Worm (Caenorhabditis elegans) whole organism, midembryonic: ENCODE data around the gene sma-6.

ENCODE experiments used
- T22C8.4 ChIP-seq: fragments of 200-800 bp; sonication (Bioruptor generic); IDR thresholded peaks from 2 replicates; pipeline ENCODE4 v1.3.6; 2022; ENCODE audit warnings: missing genetic modification characterization, missing compliant biosample characterization
- cog-1 ChIP-seq: sonication (generic microtip); optimal IDR thresholded peaks from 2 replicates; lab custom pipeline; 2016; ENCODE audit warnings: missing genetic modification characterization, missing compliant biosample characterization
- flt-1 ChIP-seq: fragments of 200-800 bp; sonication (Bioruptor generic); IDR thresholded peaks from 2 replicates; pipeline ENCODE4 v1.3.6; 2022; ENCODE audit warnings: missing genetic modification characterization, missing compliant biosample characterization
- klf-2 ChIP-seq: fragments of 200-800 bp; sonication (Bioruptor generic); conservative IDR thresholded peaks from 2 replicates; pipeline ENCODE4 v1.3.6; 2022; ENCODE audit warnings: missing genetic modification reagents, missing genetic modification characterization, missing compliant biosample characterization
- med-1 ChIP-seq: sonication (generic microtip); optimal IDR thresholded peaks from 2 replicates; lab custom pipeline; 2017; ENCODE audit warnings: missing genetic modification characterization, mild to moderate bottlenecking, missing compliant biosample characterization, antibody characterized with exemption, missing genetic modification reagents; ENCODE audit not compliant: insufficient read depth
- ref-1 ChIP-seq: fragments of 200-800 bp; sonication (Bioruptor generic); conservative IDR thresholded peaks from 2 replicates; pipeline ENCODE4 v1.3.6; 2022; ENCODE audit warnings: missing genetic modification reagents, missing genetic modification characterization, missing compliant biosample characterization
- tab-1 ChIP-seq: fragments of 200-800 bp; sonication (Bioruptor generic); IDR thresholded peaks from 2 replicates; pipeline ENCODE4 v1.3.6; 2022; ENCODE audit warnings: missing genetic modification characterization, missing compliant biosample characterization
- ztf-23 ChIP-seq: fragments of 200-800 bp; sonication (Bioruptor generic); IDR thresholded peaks from 2 replicates; pipeline ENCODE4 v1.3.6; 2022; ENCODE audit warnings: missing genetic modification reagents, missing genetic modification characterization, missing compliant biosample characterization
- ztf-29 ChIP-seq: fragments of 200-800 bp; sonication (Bioruptor generic); IDR thresholded peaks from 2 replicates; pipeline ENCODE4 v1.3.6; 2022; ENCODE audit warnings: missing genetic modification reagents, missing genetic modification characterization, missing compliant biosample characterization

Gene sma-6

DNA sequence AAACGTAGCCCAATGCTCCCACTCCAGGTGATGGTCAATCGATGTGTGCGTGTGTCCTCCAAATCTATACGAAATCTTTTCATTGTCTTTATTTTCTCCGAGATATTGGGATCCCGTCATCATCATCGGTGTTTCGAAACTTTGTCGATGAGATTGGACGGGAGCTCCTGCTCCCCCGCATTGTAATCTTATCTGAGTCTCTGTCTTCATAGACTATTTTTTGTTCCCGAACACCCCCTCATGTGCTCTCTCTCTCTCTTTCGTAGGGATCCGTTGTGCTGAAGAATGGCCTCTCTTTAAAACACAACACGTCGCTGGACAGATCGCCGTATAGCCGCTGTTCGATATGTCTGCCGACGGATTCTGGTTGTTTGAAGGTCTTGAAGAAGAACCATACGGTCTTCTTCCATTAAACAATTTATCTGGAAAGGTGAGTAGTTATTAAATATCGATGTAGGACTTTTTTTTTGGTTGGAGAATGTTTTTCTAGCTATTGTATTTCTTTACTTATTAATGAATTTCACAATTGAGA is 21.0 kb upstream of the sma-6 start, which contains the start of gene C29F5.1:
Gene C29F5.1, plus strand, starts transcription at position 317 of the 532 bp plus-strand sequence.
- TF ChIP-seq T22C8.4 (GFP tag; lab: Robert Waterston, UW) (no peak), ref-1 (GFP tag; lab: Robert Waterston, UW) (no peak), klf-2 (GFP tag; lab: Robert Waterston, UW) (no peak), ztf-23 (GFP tag; lab: Robert Waterston, UW) (no peak), med-1 (GFP tag; lab: Kevin White, UChicago) (no peak), cog-1 (tag; lab: Kevin White, UChicago) (no peak), tab-1 (GFP tag; lab: Robert Waterston, UW) (no peak), ztf-29 (GFP tag; lab: Robert Waterston, UW) (no peak), flt-1 (no peak)

DNA sequence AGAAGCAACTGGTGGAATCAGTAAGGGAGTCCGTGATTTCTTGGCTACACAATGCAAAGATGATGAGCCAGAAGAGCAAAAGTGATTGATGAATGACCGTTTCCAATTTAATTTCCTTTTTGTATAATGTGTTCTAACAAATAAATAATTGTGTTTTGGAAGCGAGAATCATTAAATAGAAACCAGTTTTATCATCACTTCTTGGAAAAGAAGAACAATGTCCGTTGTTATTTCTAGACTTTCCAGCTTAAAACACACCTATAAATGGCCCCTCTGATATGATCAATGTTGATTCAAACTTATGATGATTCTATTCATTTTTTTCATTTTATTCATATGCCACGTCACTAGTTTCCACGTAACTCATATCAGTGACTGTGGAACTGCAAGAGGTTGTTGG is 18.2 kb upstream of the sma-6 start, which contains the start of gene C29F5.8:
Gene C29F5.8, plus strand, starts transcription at position 301 of the 400 bp plus-strand sequence.
- TF ChIP-seq T22C8.4 (GFP tag; lab: Robert Waterston, UW) (no peak), cog-1 (tag; lab: Kevin White, UChicago) (no peak), ref-1 (GFP tag; lab: Robert Waterston, UW) (no peak), flt-1 (no peak)

ce11 chrII:6309198-6309597 is 15.1 kb upstream of the sma-6 start, which contains the start of gene glb-10:
Gene glb-10 (minus strand): TSS chrII:6309298.
- no peak for TF ChIP-seq flt-1
- no peak for TF ChIP-seq ztf-23 (GFP tag; lab: Robert Waterston, UW)
- no peak for TF ChIP-seq ref-1 (GFP tag; lab: Robert Waterston, UW)
- TF ChIP-seq cog-1 (tag; lab: Kevin White, UChicago), result no peak
- no peak for TF ChIP-seq klf-2 (GFP tag; lab: Robert Waterston, UW)
- no peak for TF ChIP-seq ztf-29 (GFP tag; lab: Robert Waterston, UW)
- TF ChIP-seq tab-1 (GFP tag; lab: Robert Waterston, UW), result no peak
- TF ChIP-seq med-1 (GFP tag; lab: Kevin White, UChicago), result no peak
- no peak for TF ChIP-seq T22C8.4 (GFP tag; lab: Robert Waterston, UW)

- TF ChIP-seq tab-1 (GFP tag; lab: Robert Waterston, UW), result no peak
- no peak for TF ChIP-seq T22C8.4 (GFP tag; lab: Robert Waterston, UW)
- no peak for TF ChIP-seq ref-1 (GFP tag; lab: Robert Waterston, UW)
- no peak for TF ChIP-seq klf-2 (GFP tag; lab: Robert Waterston, UW)
- TF ChIP-seq flt-1, result no peak
- TF ChIP-seq med-1 (GFP tag; lab: Kevin White, UChicago), result no peak
- TF ChIP-seq ztf-29 (GFP tag; lab: Robert Waterston, UW), result no peak
- no peak for TF ChIP-seq cog-1 (tag; lab: Kevin White, UChicago)
Measured at ce11 chrII:6311459-6311858, 12.8 kb upstream of the sma-6 start.

ce11 chrII:6311888-6312287 is 12.4 kb upstream of the sma-6 start:
- TF ChIP-seq flt-1 (no peak), ref-1 (GFP tag; lab: Robert Waterston, UW) (no peak), T22C8.4 (GFP tag; lab: Robert Waterston, UW) (no peak), tab-1 (GFP tag; lab: Robert Waterston, UW) (no peak), cog-1 (tag; lab: Kevin White, UChicago) (no peak), ztf-23 (GFP tag; lab: Robert Waterston, UW) (no peak), med-1 (GFP tag; lab: Kevin White, UChicago) (no peak), klf-2 (GFP tag; lab: Robert Waterston, UW) (no peak), ztf-29 (GFP tag; lab: Robert Waterston, UW) (no peak)

DNA sequence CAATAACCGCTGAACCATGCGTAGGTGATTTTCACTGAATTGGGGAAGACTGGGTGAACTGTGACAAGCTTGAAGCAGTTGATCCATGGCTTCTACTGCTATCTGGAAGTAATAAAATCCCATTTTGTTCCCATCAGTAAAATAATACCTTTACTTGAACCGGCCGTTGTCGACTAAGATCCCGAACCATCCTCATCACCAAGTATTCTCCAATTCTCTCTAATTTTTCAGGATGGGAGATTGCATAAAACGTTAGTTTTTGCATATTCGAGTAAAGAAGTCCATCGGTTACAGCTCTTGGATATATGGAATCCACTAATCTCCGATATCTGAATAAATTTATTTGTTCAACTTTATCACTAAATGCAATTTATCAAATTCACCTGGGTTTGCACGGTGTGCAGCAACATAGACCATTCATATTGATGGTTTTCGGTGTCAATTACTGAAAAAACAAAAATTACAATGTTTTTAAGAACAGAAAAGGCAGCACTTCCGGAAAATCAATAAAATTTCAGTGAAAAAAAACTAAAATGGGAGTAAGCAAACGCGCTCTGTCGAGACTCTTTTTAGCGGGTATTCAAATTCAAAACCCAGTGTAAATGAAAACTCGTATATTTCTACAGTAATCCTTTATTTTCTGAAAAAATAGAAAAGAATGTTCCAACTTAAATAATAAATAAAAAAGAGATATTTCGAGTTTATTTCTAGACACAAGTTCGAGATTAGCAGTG is 3.5 kb upstream of the sma-6 start, which contains the start of gene efr-3:
Gene efr-3, minus strand, starts transcription at position 505 of the 734 bp plus-strand sequence.
- no peak for TF ChIP-seq tab-1 (GFP tag; lab: Robert Waterston, UW)
- TF ChIP-seq T22C8.4 (GFP tag; lab: Robert Waterston, UW), result no peak; the same call in 1 of the 2 replicates
- no peak for TF ChIP-seq klf-2 (GFP tag; lab: Robert Waterston, UW)
- TF ChIP-seq med-1 (GFP tag; lab: Kevin White, UChicago), result no peak
- TF ChIP-seq ref-1 (GFP tag; lab: Robert Waterston, UW), result no peak
- no peak for TF ChIP-seq cog-1 (tag; lab: Kevin White, UChicago)
- no peak for TF ChIP-seq ztf-23 (GFP tag; lab: Robert Waterston, UW)
- TF ChIP-seq ztf-29 (GFP tag; lab: Robert Waterston, UW), result no peak
- no peak for TF ChIP-seq flt-1

- TF ChIP-seq cog-1 (tag; lab: Kevin White, UChicago) (no peak), med-1 (GFP tag; lab: Kevin White, UChicago) (no peak), ztf-23 (GFP tag; lab: Robert Waterston, UW) (no peak), T22C8.4 (GFP tag; lab: Robert Waterston, UW) (no peak), tab-1 (GFP tag; lab: Robert Waterston, UW) (no peak), flt-1 (no peak), ztf-29 (GFP tag; lab: Robert Waterston, UW) (no peak), ref-1 (GFP tag; lab: Robert Waterston, UW) (no peak), klf-2 (GFP tag; lab: Robert Waterston, UW) (no peak)
Measured at ce11 chrII:6322081-6322480, 2.2 kb upstream of the sma-6 start.

ce11 chrII:6322979-6323378 is 1.3 kb upstream of the sma-6 start, which contains the start of gene C32D5.4:
Gene C32D5.4 (minus strand): TSS chrII:6323079.
- no peak for TF ChIP-seq ztf-29 (GFP tag; lab: Robert Waterston, UW)
- no peak for TF ChIP-seq med-1 (GFP tag; lab: Kevin White, UChicago)
- no peak for TF ChIP-seq T22C8.4 (GFP tag; lab: Robert Waterston, UW)
- TF ChIP-seq cog-1 (tag; lab: Kevin White, UChicago), result no peak
- TF ChIP-seq flt-1, result no peak
- TF ChIP-seq tab-1 (GFP tag; lab: Robert Waterston, UW), result no peak
- no peak for TF ChIP-seq klf-2 (GFP tag; lab: Robert Waterston, UW)
- no peak for TF ChIP-seq ztf-23 (GFP tag; lab: Robert Waterston, UW)
- TF ChIP-seq ref-1 (GFP tag; lab: Robert Waterston, UW), result no peak
